Fruit fly (Drosophila melanogaster): ENCODE measurements around the gene CG4036.

- no peak for TF ChIP-seq h (optimal IDR thresholded peaks at IDR 0.05)
- no peak for TF ChIP-seq Myc (optimal IDR thresholded peaks at IDR 0.05)
- TF ChIP-seq psq (optimal IDR thresholded peaks at IDR 0.05), result no peak
- TF ChIP-seq insv (optimal IDR thresholded peaks at IDR 0.05), result no peak
- TF ChIP-seq ttk (optimal IDR thresholded peaks at IDR 0.05), result no peak
- TF ChIP-seq Sin3A (optimal IDR thresholded peaks at IDR 0.05), result no peak
Measured at dm6 chr2L:9828867-9829266, 38.2 kb downstream of the CG4036 start.
